Worm (Caenorhabditis elegans) whole organism, young adult: ENCODE measurements around the gene F46G10.2.

ENCODE experiments used
- B0035.1 ChIP-seq: sonication (generic microtip); optimal IDR thresholded peaks from 2 replicates; lab custom pipeline; 2016; ENCODE audit warnings: missing genetic modification characterization, mild to moderate bottlenecking, missing compliant biosample characterization, missing genotype, missing genetic modification reagents
- B0336.3 ChIP-seq: fragments of 200-800 bp; sonication (Bioruptor generic); IDR thresholded peaks from 2 replicates; pipeline ENCODE4 v1.3.6; 2022; ENCODE audit warnings: missing genetic modification characterization, missing compliant biosample characterization
- C06A6.2 ChIP-seq: fragments of 200-800 bp; sonication (Bioruptor generic); conservative IDR thresholded peaks from 2 replicates; pipeline ENCODE4 v1.3.6; 2022; ENCODE audit warnings: missing genetic modification characterization, missing compliant biosample characterization
- C17E4.6 ChIP-seq: fragments of 200-800 bp; sonication (Bioruptor generic); IDR thresholded peaks from 2 replicates; pipeline ENCODE4 v1.3.6; 2022; ENCODE audit warnings: missing genetic modification reagents, missing genetic modification characterization, missing compliant biosample characterization
- F33H1.4 ChIP-seq: fragments of 200-800 bp; sonication (Bioruptor generic); IDR thresholded peaks from 2 replicates; pipeline ENCODE4 v1.3.6; 2022; ENCODE audit warnings: missing genetic modification reagents, missing genetic modification characterization, missing compliant biosample characterization
- F57A8.1 ChIP-seq: fragments of 200-800 bp; sonication (Bioruptor generic); optimal IDR thresholded peaks from 2 replicates; lab custom pipeline; 2018; ENCODE audit warnings: mild to moderate bottlenecking, missing genetic modification characterization, moderate library complexity, missing compliant biosample characterization
- T26A5.8 ChIP-seq: sonication (generic microtip); optimal IDR thresholded peaks from 2 replicates; lab custom pipeline; 2016; ENCODE audit warnings: missing genetic modification characterization, missing compliant biosample characterization
- Y53F4B.3 ChIP-seq: fragments of 200-800 bp; sonication (Bioruptor generic); IDR thresholded peaks from 2 replicates; pipeline ENCODE4 v1.3.6; 2022; ENCODE audit warnings: missing genetic modification reagents, missing genetic modification characterization, missing compliant biosample characterization
- Y53G8AR.9 ChIP-seq: fragments of 200-800 bp; sonication (Bioruptor generic); conservative IDR thresholded peaks from 2 replicates; pipeline ENCODE4 v1.3.6; 2022; ENCODE audit warnings: missing genetic modification reagents, missing genetic modification characterization, missing compliant biosample characterization
- ZK185.1 ChIP-seq: sonication (generic microtip); optimal IDR thresholded peaks from 2 replicates; lab custom pipeline; 2016; ENCODE audit warnings: mild to moderate bottlenecking, missing genetic modification characterization, missing compliant biosample characterization; ENCODE audit not compliant: poor library complexity, severe bottlenecking
- atf-7 ChIP-seq: sonication (generic microtip); optimal IDR thresholded peaks from 2 replicates; lab custom pipeline; 2017; ENCODE audit warnings: mild to moderate bottlenecking, missing genetic modification characterization, missing compliant biosample characterization
- athp-1 ChIP-seq: sonication (generic microtip); optimal IDR thresholded peaks from 2 replicates; lab custom pipeline; 2017; ENCODE audit warnings: mild to moderate bottlenecking, missing genetic modification characterization, missing compliant biosample characterization
- attf-3 ChIP-seq: fragments of 200-800 bp; sonication (Bioruptor generic); conservative IDR thresholded peaks from 2 replicates; pipeline ENCODE4 v1.3.6; 2022; ENCODE audit warnings: missing genetic modification reagents, missing genetic modification characterization, missing compliant biosample characterization
- attf-6 ChIP-seq: fragments of 200-800 bp; sonication (Bioruptor generic); IDR thresholded peaks from 2 replicates; pipeline ENCODE4 v1.3.6; 2022; ENCODE audit warnings: missing genetic modification reagents, missing genetic modification characterization, missing compliant biosample characterization
- bed-2 ChIP-seq: fragments of 200-800 bp; sonication (Bioruptor generic); IDR thresholded peaks from 2 replicates; pipeline ENCODE4 v1.3.6; 2022; ENCODE audit warnings: missing genetic modification reagents, missing genetic modification characterization, missing compliant biosample characterization
- cebp-1 ChIP-seq, 2 experiments: fragments of 200-800 bp in 1 of 2; sonication (Bioruptor generic) in 1 of 2; sonication (generic microtip) in 1 of 2; IDR thresholded peaks in 1 of 2; optimal IDR thresholded peaks in 1 of 2; 2 replicates each; pipeline versions ENCODE4 v1.3.6 to Lab custom; 2017 to 2022; ENCODE audit warnings: missing compliant biosample characterization in 2 of 2, missing genetic modification characterization in 2 of 2, mild to moderate bottlenecking in 1 of 2, missing genetic modification reagents in 1 of 2, moderate library complexity in 1 of 2
- cebp-2 ChIP-seq: fragments of 200-800 bp; sonication (Bioruptor generic); IDR thresholded peaks from 2 replicates; pipeline ENCODE4 v1.3.6; 2022; ENCODE audit warnings: missing genetic modification characterization, missing compliant biosample characterization
- ceh-100 ChIP-seq: fragments of 200-800 bp; sonication (Bioruptor generic); IDR thresholded peaks from 2 replicates; pipeline ENCODE4 v1.3.6; 2022; ENCODE audit warnings: missing genetic modification reagents, missing genetic modification characterization, missing compliant biosample characterization
- ceh-79 ChIP-seq: sonication (generic microtip); optimal IDR thresholded peaks from 2 replicates; lab custom pipeline; 2017; ENCODE audit warnings: mild to moderate bottlenecking, missing genetic modification characterization, missing compliant biosample characterization
- dox-1 ChIP-seq: fragments of 200-800 bp; sonication (Bioruptor generic); IDR thresholded peaks from 2 replicates; pipeline ENCODE4 v1.3.6; 2022; ENCODE audit warnings: missing genetic modification reagents, missing genetic modification characterization, missing compliant biosample characterization
- dpff-1 ChIP-seq: sonication (generic microtip); optimal IDR thresholded peaks from 2 replicates; lab custom pipeline; 2017; ENCODE audit warnings: mild to moderate bottlenecking, missing genetic modification characterization, missing compliant biosample characterization
- egl-18 ChIP-seq: fragments of 200-800 bp; sonication (Bioruptor generic); IDR thresholded peaks from 2 replicates; pipeline ENCODE4 v1.3.6; 2022; ENCODE audit warnings: missing genetic modification reagents, missing genetic modification characterization, missing compliant biosample characterization
- egl-44 ChIP-seq: fragments of 200-800 bp; sonication (Bioruptor generic); IDR thresholded peaks from 2 replicates; pipeline ENCODE4 v1.3.6; 2022; ENCODE audit warnings: missing genetic modification reagents, missing genetic modification characterization, missing compliant biosample characterization
- hmg-1.2 ChIP-seq: fragments of 200-800 bp; sonication (Bioruptor generic); IDR thresholded peaks from 2 replicates; pipeline ENCODE4 v1.3.6; 2022; ENCODE audit warnings: missing genetic modification reagents, missing genetic modification characterization, missing compliant biosample characterization
- hmg-20 ChIP-seq: fragments of 200-800 bp; sonication (Bioruptor generic); IDR thresholded peaks from 2 replicates; pipeline ENCODE4 v1.3.6; 2022; ENCODE audit warnings: missing genetic modification reagents, missing genetic modification characterization, missing compliant biosample characterization
- lag-1 ChIP-seq: fragments of 200-800 bp; sonication (Bioruptor generic); IDR thresholded peaks from 2 replicates; pipeline ENCODE4 v1.3.6; 2022; ENCODE audit warnings: missing genetic modification reagents, missing genetic modification characterization, missing compliant biosample characterization
- lir-1 ChIP-seq: fragments of 200-800 bp; sonication (Bioruptor generic); conservative IDR thresholded peaks from 2 replicates; pipeline ENCODE4 v1.3.6; 2022; ENCODE audit warnings: missing genetic modification reagents, missing genetic modification characterization, missing compliant biosample characterization
- lsy-27 ChIP-seq: sonication (generic microtip); optimal IDR thresholded peaks from 2 replicates; lab custom pipeline; 2017; ENCODE audit warnings: missing genetic modification characterization, mild to moderate bottlenecking, missing compliant biosample characterization, antibody characterized with exemption, missing genotype, borderline replicate concordance; ENCODE audit not compliant: insufficient read depth
- madf-8 ChIP-seq: fragments of 200-800 bp; sonication (Bioruptor generic); conservative IDR thresholded peaks from 2 replicates; pipeline ENCODE4 v1.3.6; 2022; ENCODE audit warnings: missing genetic modification reagents, missing genetic modification characterization, missing compliant biosample characterization
- mel-28 ChIP-seq: sonication (generic microtip); optimal IDR thresholded peaks from 2 replicates; lab custom pipeline; 2016; ENCODE audit warnings: borderline replicate concordance, mild to moderate bottlenecking, missing genetic modification characterization, missing compliant biosample characterization
- mes-4 ChIP-seq: sonication (generic microtip); optimal IDR thresholded peaks from 2 replicates; lab custom pipeline; 2016; ENCODE audit warnings: missing genotype, missing genetic modification characterization, missing compliant biosample characterization
- mxl-1 ChIP-seq: sonication (generic microtip); optimal IDR thresholded peaks from 2 replicates; lab custom pipeline; 2016; ENCODE audit warnings: missing genetic modification characterization, missing compliant biosample characterization
- nfya-1 ChIP-seq: sonication (generic microtip); optimal IDR thresholded peaks from 2 replicates; lab custom pipeline; 2017; ENCODE audit warnings: antibody characterized with exemption, missing compliant biosample characterization, missing genetic modification characterization, borderline replicate concordance; ENCODE audit not compliant: insufficient read depth
- nfyb-1 ChIP-seq: fragments of 200-800 bp; sonication (Bioruptor generic); IDR thresholded peaks from 2 replicates; pipeline ENCODE4 v1.3.6; 2022; ENCODE audit warnings: missing genetic modification reagents, missing genetic modification characterization, missing compliant biosample characterization
- pbrm-1 ChIP-seq: fragments of 200-800 bp; sonication (Bioruptor generic); IDR thresholded peaks from 2 replicates; pipeline ENCODE4 v1.3.6; 2022; ENCODE audit warnings: missing genetic modification reagents, missing genetic modification characterization, missing compliant biosample characterization
- rcor-1 ChIP-seq: fragments of 200-800 bp; sonication (Bioruptor generic); IDR thresholded peaks from 2 replicates; pipeline ENCODE4 v1.3.6; 2022; ENCODE audit warnings: missing genetic modification reagents, missing genetic modification characterization, missing compliant biosample characterization
- repo-1 ChIP-seq: sonication (generic microtip); optimal IDR thresholded peaks from 2 replicates; lab custom pipeline; 2017; ENCODE audit warnings: mild to moderate bottlenecking, missing genetic modification characterization, missing compliant biosample characterization
- rpc-1 ChIP-seq, 2 experiments: fragments of 150-350 bp in 1 of 2; sonication (generic microtip) in 1 of 2; optimal IDR thresholded peaks; 2 replicates each; lab custom pipeline; 2014 to 2018; ENCODE audit warnings: missing biosample characterization in 1 of 2, missing genetic modification characterization in 1 of 2, missing genetic modification reagents in 1 of 2, missing genotype in 1 of 2
- sdz-38 ChIP-seq: sonication (generic microtip); optimal IDR thresholded peaks from 2 replicates; lab custom pipeline; 2016; ENCODE audit warnings: missing genotype, missing genetic modification characterization, missing compliant biosample characterization
- sea-2 ChIP-seq: fragments of 200-800 bp; sonication (Bioruptor generic); IDR thresholded peaks from 2 replicates; pipeline ENCODE4 v1.3.6; 2022; ENCODE audit warnings: missing genetic modification characterization, missing compliant biosample characterization
- snpc-1.1 ChIP-seq: sonication (generic microtip); optimal IDR thresholded peaks from 2 replicates; lab custom pipeline; 2017; ENCODE audit warnings: missing genetic modification characterization, mild to moderate bottlenecking, missing compliant biosample characterization, antibody characterized with exemption, moderate library complexity, missing genotype, missing genetic modification reagents; ENCODE audit not compliant: insufficient read depth
- snpc-1.3 ChIP-seq: sonication (generic microtip); optimal IDR thresholded peaks from 2 replicates; lab custom pipeline; 2017; ENCODE audit warnings: missing genetic modification characterization, mild to moderate bottlenecking, missing compliant biosample characterization, antibody characterized with exemption, moderate library complexity, missing genotype, missing genetic modification reagents; ENCODE audit not compliant: insufficient read depth
- unc-130 ChIP-seq: sonication (generic microtip); optimal IDR thresholded peaks from 2 replicates; lab custom pipeline; 2016; ENCODE audit warnings: missing genetic modification reagents, missing genetic modification characterization, missing compliant biosample characterization
- zim-3 ChIP-seq: sonication (generic microtip); optimal IDR thresholded peaks from 2 replicates; lab custom pipeline; 2017; ENCODE audit warnings: mild to moderate bottlenecking, missing genetic modification characterization, moderate library complexity, missing compliant biosample characterization
- ztf-22 ChIP-seq: fragments of 200-800 bp; sonication (Bioruptor generic); optimal IDR thresholded peaks from 2 replicates; lab custom pipeline; 2018; ENCODE audit warnings: mild to moderate bottlenecking, missing genetic modification characterization, moderate library complexity, missing compliant biosample characterization

Gene F46G10.2

DNA sequence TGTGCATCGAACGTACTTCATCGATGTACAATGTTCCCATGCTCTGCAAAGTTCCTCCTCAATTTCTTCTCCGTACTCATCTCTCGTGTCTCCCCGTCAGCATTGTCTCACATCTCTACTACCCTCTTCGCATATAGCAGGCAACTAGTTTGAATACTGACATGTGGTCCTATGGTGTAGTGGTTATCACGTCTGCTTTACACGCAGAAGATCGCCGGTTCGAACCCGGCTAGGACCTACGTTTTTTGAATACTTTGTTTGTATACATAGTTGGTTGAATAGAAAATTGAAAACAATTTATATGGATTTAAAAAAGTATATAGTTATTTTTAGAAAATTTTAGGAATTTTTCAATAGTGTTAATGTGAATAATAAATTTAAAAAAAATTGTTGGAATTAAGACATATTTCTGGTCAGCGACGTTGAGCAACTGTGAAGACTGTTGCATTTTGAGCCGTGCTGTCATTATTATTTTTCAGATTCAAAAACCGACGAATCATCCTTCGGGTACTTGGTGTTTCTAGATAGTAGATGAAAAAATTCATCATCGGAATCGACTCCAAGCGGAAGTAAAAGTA is 15.8 kb upstream of the F46G10.2 start (continued):
- TF ChIP-seq ztf-22 (GFP tag; lab: Kevin White, UChicago) (peak; percentile 68), attf-3 (GFP tag; lab: Robert Waterston, UW) (peak; percentile 61; the same call in 1 of the 2 replicates), lsy-27 (tag; lab: Kevin White, UChicago) (peak; percentile 76), snpc-1.3 (tag; lab: Kevin White, UChicago) (peak; percentile 91), rpc-1 (optimal IDR thresholded peaks at IDR 0.05; lab: Kevin White, UChicago) (peak; percentile 99), rpc-1 (tag; optimal IDR thresholded peaks at IDR 0.05; lab: Kevin White, UChicago) (peak; percentile 100), bed-2 (GFP tag; lab: Robert Waterston, UW) (peak; percentile 57; the same call in 1 of the 2 replicates), madf-8 (GFP tag; lab: Robert Waterston, UW) (0 out of 2 replicates have a peak, but pooled peaks have one; percentile 17), C06A6.2 (GFP tag; lab: Robert Waterston, UW) (peak; percentile 71), zim-3 (tag; lab: Kevin White, UChicago) (peak; percentile 91), athp-1 (tag; lab: Kevin White, UChicago) (peak; percentile 86), Y53F4B.3 (GFP tag; lab: Robert Waterston, UW) (peak; percentile 65), dpff-1 (tag; lab: Kevin White, UChicago) (peak; percentile 32), cebp-2 (GFP tag; lab: Robert Waterston, UW) (peak; percentile 90), pbrm-1 (peak; percentile 89), hmg-20 (peak; percentile 89), mxl-1 (tag; lab: Kevin White, UChicago) (peak; percentile 93), ceh-79 (tag; lab: Kevin White, UChicago) (peak; percentile 95), sdz-38 (tag; lab: Kevin White, UChicago) (no peak), cebp-1 (GFP tag; IDR thresholded peaks at IDR 0.05; lab: Robert Waterston, UW) (peak; percentile 65; the same call in 1 of the 2 replicates), cebp-1 (tag; optimal IDR thresholded peaks at IDR 0.05; lab: Kevin White, UChicago) (no peak), unc-130 (GFP tag; lab: Kevin White, UChicago) (peak; percentile 87), repo-1 (no peak), F33H1.4 (GFP tag; lab: Robert Waterston, UW) (no peak), mel-28 (tag; lab: Kevin White, UChicago) (peak; percentile 42), ZK185.1 (tag; lab: Kevin White, UChicago) (peak; percentile 94), egl-44 (GFP tag; lab: Robert Waterston, UW) (peak; percentile 91; the same call in 1 of the 2 replicates), lag-1 (GFP tag; lab: Robert Waterston, UW) (no peak), hmg-1.2 (GFP tag; lab: Robert Waterston, UW) (peak; percentile 87), C17E4.6 (0 out of 2 replicates have a peak, but pooled peaks have one; percentile 67), F57A8.1 (peak; percentile 82), nfyb-1 (GFP tag; lab: Robert Waterston, UW) (peak; percentile 92), dox-1 (peak; percentile 89; the same call in 1 of the 2 replicates), attf-6 (GFP tag; lab: Robert Waterston, UW) (peak; percentile 65), snpc-1.1 (tag; lab: Kevin White, UChicago) (peak; percentile 81), mes-4 (tag; lab: Kevin White, UChicago) (peak; percentile 85), sea-2 (GFP tag; lab: Robert Waterston, UW) (no peak), lir-1 (GFP tag; lab: Robert Waterston, UW) (no peak), Y53G8AR.9 (GFP tag; lab: Robert Waterston, UW) (no peak; the same call in 1 of the 2 replicates), atf-7 (tag; lab: Kevin White, UChicago) (peak; percentile 83), T26A5.8 (tag; lab: Kevin White, UChicago) (peak; percentile 73), nfya-1 (no peak), rcor-1 (GFP tag; lab: Robert Waterston, UW) (peak; percentile 93; the same call in 1 of the 2 replicates), ceh-100 (GFP tag; lab: Robert Waterston, UW) (peak; percentile 56), B0336.3 (GFP tag; lab: Robert Waterston, UW) (no peak; the same call in 1 of the 2 replicates), B0035.1 (peak; percentile 89), egl-18 (GFP tag; lab: Robert Waterston, UW) (peak; percentile 79; the same call in 1 of the 2 replicates)
